Fruit fly (Drosophila melanogaster): Measurements from ENCODE around the gene Smn.

The Smn gene

DNA sequence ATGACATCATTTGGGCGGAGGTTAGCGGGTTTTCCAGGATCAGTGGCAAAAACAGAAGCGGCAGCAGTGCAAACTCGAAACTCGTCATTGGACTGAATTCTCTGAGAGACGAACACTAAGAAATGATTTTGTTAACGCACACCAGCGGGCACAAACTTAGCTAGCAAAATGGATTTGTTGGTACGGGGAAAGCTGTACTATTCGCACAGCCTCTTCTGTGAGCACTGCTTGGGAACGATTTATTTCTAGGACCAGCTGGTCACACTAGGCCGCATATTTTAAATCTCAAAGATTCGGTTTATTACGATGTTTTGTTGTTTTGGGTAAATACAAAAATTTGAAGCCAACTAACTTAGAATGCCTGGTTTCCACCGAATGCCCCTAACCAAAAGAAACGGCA, 27.8 kb upstream of the Smn start, which contains the start of gene CG4098 (continued):
- peak; percentile 71 for TF ChIP-seq CG17328 (GFP tag; IDR thresholded peaks at IDR 0.05)
- no peak for TF ChIP-seq CG4404 (GFP tag; IDR thresholded peaks at IDR 0.05)
- peak; percentile 44 for TF ChIP-seq CG10267 (tag; optimal IDR thresholded peaks at IDR 0.05)
- TF ChIP-seq Sin3A (optimal IDR thresholded peaks at IDR 0.05): peak; percentile 17
- TF ChIP-seq az2 (GFP tag; optimal IDR thresholded peaks at IDR 0.05): peak; percentile 61
- no peak for TF ChIP-seq repo (GFP tag; optimal IDR thresholded peaks at IDR 0.05)
- TF ChIP-seq CG13775 (GFP tag; optimal IDR thresholded peaks at IDR 0.05): peak; percentile 41
- no peak for TF ChIP-seq emc (GFP tag; optimal IDR thresholded peaks at IDR 0.05)
- peak; percentile 13 for TF ChIP-seq Mes4 (GFP tag; optimal IDR thresholded peaks at IDR 0.05)
- no peak for TF ChIP-seq en (GFP tag; optimal IDR thresholded peaks at IDR 0.05)
- peak; percentile 84 for TF ChIP-seq CG2120 (GFP tag; optimal IDR thresholded peaks at IDR 0.05)
- TF ChIP-seq CG32532 (GFP tag; IDR thresholded peaks at IDR 0.05): peak; percentile 81
- peak; percentile 79 for TF ChIP-seq Dp (GFP tag; optimal IDR thresholded peaks at IDR 0.05)
- peak; percentile 66 for TF ChIP-seq wdn (GFP tag; IDR thresholded peaks at IDR 0.05)
- no peak; the same call in 1 of the 2 replicates for TF ChIP-seq CG10959 (GFP tag; IDR thresholded peaks at IDR 0.05)

dm6 chr3L:16602736-16603144, 21.4 kb upstream of the Smn start, which contains the start of gene Arts:
TSS of gene Arts (plus strand) at chr3L:16602851.
- TF ChIP-seq bowl (GFP tag; IDR thresholded peaks at IDR 0.05): no peak
- no peak for TF ChIP-seq gsb (GFP tag; IDR thresholded peaks at IDR 0.05)
- TF ChIP-seq nom (GFP tag; optimal IDR thresholded peaks at IDR 0.05): no peak
- no peak for TF ChIP-seq CG34376 (GFP tag; optimal IDR thresholded peaks at IDR 0.05)
- no peak for TF ChIP-seq slp2 (GFP tag; optimal IDR thresholded peaks at IDR 0.05)
- TF ChIP-seq pros (GFP tag; optimal IDR thresholded peaks at IDR 0.05): no peak
- peak; percentile 46 for TF ChIP-seq CG2120 (GFP tag; optimal IDR thresholded peaks at IDR 0.05)
- TF ChIP-seq Nf-YC (tag; optimal IDR thresholded peaks at IDR 0.05): peak; percentile 40
- TF ChIP-seq tio (GFP tag; optimal IDR thresholded peaks at IDR 0.05): no peak
- no peak for TF ChIP-seq CG18619 (GFP tag; optimal IDR thresholded peaks at IDR 0.05)
- TF ChIP-seq CG15601 (tag; optimal IDR thresholded peaks at IDR 0.05): no peak
- TF ChIP-seq oc (tag; optimal IDR thresholded peaks at IDR 0.05): no peak
- TF ChIP-seq Pdp1 (GFP tag; optimal IDR thresholded peaks at IDR 0.05): peak in 1 of 2 experiments; percentile 60
- TF ChIP-seq esg (GFP tag; conservative IDR thresholded peaks at IDR 0.05): no peak
- no peak for TF ChIP-seq Eip74EF (GFP tag; optimal IDR thresholded peaks at IDR 0.05)
- TF ChIP-seq Dek (tag; optimal IDR thresholded peaks at IDR 0.05): no peak
- TF ChIP-seq phol (tag; optimal IDR thresholded peaks at IDR 0.05): peak; percentile 81
- TF ChIP-seq ATbp (GFP tag; optimal IDR thresholded peaks at IDR 0.05): no peak
- TF ChIP-seq CG3281 (GFP tag; optimal IDR thresholded peaks at IDR 0.05): peak; percentile 43
- no peak for TF ChIP-seq schlank (tag; optimal IDR thresholded peaks at IDR 0.05)
- TF ChIP-seq CG14710 (tag; optimal IDR thresholded peaks at IDR 0.05): peak; percentile 51
- no peak for TF ChIP-seq Hr39 (optimal IDR thresholded peaks at IDR 0.05)
- TF ChIP-seq sd (tag; optimal IDR thresholded peaks at IDR 0.05): peak; percentile 48
- TF ChIP-seq B-H1 (GFP tag; IDR thresholded peaks at IDR 0.05): no peak
- no peak for TF ChIP-seq CkIIα-i1 (GFP tag; IDR thresholded peaks at IDR 0.05)
- no peak for TF ChIP-seq zf30C (GFP tag; optimal IDR thresholded peaks at IDR 0.05)
- TF ChIP-seq peb (GFP tag; IDR thresholded peaks at IDR 0.05): no peak
- TF ChIP-seq CG6254 (GFP tag; optimal IDR thresholded peaks at IDR 0.05): no peak
- TF ChIP-seq cas (GFP tag; IDR thresholded peaks at IDR 0.05): no peak
- no peak for TF ChIP-seq mld (GFP tag; IDR thresholded peaks at IDR 0.05; ENCODE audit: partially characterized antibody)
- TF ChIP-seq ken (GFP tag; IDR thresholded peaks at IDR 0.05): no peak
- no peak for TF ChIP-seq insv (GFP tag; optimal IDR thresholded peaks at IDR 0.05)
- TF ChIP-seq NfI (GFP tag; optimal IDR thresholded peaks at IDR 0.05): no peak
- TF ChIP-seq HmgZ (tag; optimal IDR thresholded peaks at IDR 0.05): peak; percentile 20
- TF ChIP-seq gro (GFP tag; optimal IDR thresholded peaks at IDR 0.05): no peak
- TF ChIP-seq slou (GFP tag; optimal IDR thresholded peaks at IDR 0.05): no peak
- TF ChIP-seq CG43689 (GFP tag; IDR thresholded peaks at IDR 0.05): no peak
- TF ChIP-seq CG31441 (GFP tag; IDR thresholded peaks at IDR 0.05): no peak

Measured in whole organism, embryonic.